Worm (Caenorhabditis elegans): ENCODE measurements around the gene F54D8.6.
A peak's percentile ranks its signal among the peaks of the same experiment; 100 is the strongest.

Gene F54D8.6

ce11 chrIII:5106893-5107471, 4.2 kb downstream of the F54D8.6 start, which contains the start of gene dpy-17:
Gene dpy-17, plus strand, starts transcription at chrIII:5107330.
- no peak for TF ChIP-seq ets-5 (GFP tag; IDR thresholded peaks at IDR 0.05)
- no peak for TF ChIP-seq nhr-84 (tag; optimal IDR thresholded peaks at IDR 0.05)
- no peak for TF ChIP-seq lir-3 (tag; optimal IDR thresholded peaks at IDR 0.05; ENCODE audit: poor library complexity)
- TF ChIP-seq lin-35 (GFP tag; optimal IDR thresholded peaks at IDR 0.05): no peak
- TF ChIP-seq efl-3 (GFP tag; optimal IDR thresholded peaks at IDR 0.05): no peak
- no peak for TF ChIP-seq nhr-20 (tag; optimal IDR thresholded peaks at IDR 0.05)
- no peak for TF ChIP-seq swsn-7 (tag; optimal IDR thresholded peaks at IDR 0.05)
- no peak for TF ChIP-seq C04F5.9 (tag; optimal IDR thresholded peaks at IDR 0.05)
- no peak for TF ChIP-seq C34B4.2 (tag; optimal IDR thresholded peaks at IDR 0.05)
- no peak for TF ChIP-seq mab-9 (GFP tag; IDR thresholded peaks at IDR 0.05)
- no peak for TF ChIP-seq nhr-237 (tag; optimal IDR thresholded peaks at IDR 0.05)
- no peak for TF ChIP-seq mef-2 (tag; optimal IDR thresholded peaks at IDR 0.05)

ce11 chrIII:5107959-5108358, 5.2 kb downstream of the F54D8.6 start:
- TF ChIP-seq nhr-76 (tag; optimal IDR thresholded peaks at IDR 0.05): no peak
- TF ChIP-seq unc-30 (tag; optimal IDR thresholded peaks at IDR 0.05): no peak
- TF ChIP-seq mep-1 (tag; optimal IDR thresholded peaks at IDR 0.05): no peak
- TF ChIP-seq elt-3 (tag; optimal IDR thresholded peaks at IDR 0.05): no peak
- no peak for TF ChIP-seq ceh-88 (GFP tag; IDR thresholded peaks at IDR 0.05)
- TF ChIP-seq nhr-12 (tag; optimal IDR thresholded peaks at IDR 0.05): no peak
- no peak for TF ChIP-seq nhr-237 (tag; optimal IDR thresholded peaks at IDR 0.05)
- no peak for TF ChIP-seq C34B4.2 (tag; optimal IDR thresholded peaks at IDR 0.05)
- no peak for TF ChIP-seq vab-15 (tag; optimal IDR thresholded peaks at IDR 0.05)
- no peak for TF ChIP-seq snpc-4 (tag; optimal IDR thresholded peaks at IDR 0.05)
- no peak for TF ChIP-seq dsc-1 (tag; optimal IDR thresholded peaks at IDR 0.05)
- TF ChIP-seq grh-1 (GFP tag; IDR thresholded peaks at IDR 0.05): no peak
- TF ChIP-seq nhr-20 (tag; optimal IDR thresholded peaks at IDR 0.05): no peak
- TF ChIP-seq tbx-2 (tag; optimal IDR thresholded peaks at IDR 0.05): no peak
- TF ChIP-seq swsn-7 (tag; optimal IDR thresholded peaks at IDR 0.05): no peak
- TF ChIP-seq unc-130 (tag; optimal IDR thresholded peaks at IDR 0.05): no peak
- no peak for TF ChIP-seq nhr-85 (tag)

- TF ChIP-seq C16A3.4 (tag; optimal IDR thresholded peaks at IDR 0.05) (peak; percentile 36), nhr-71 (tag; optimal IDR thresholded peaks at IDR 0.05) (peak; percentile 86), unc-62 (GFP tag; optimal IDR thresholded peaks at IDR 0.05) (no peak), ztf-4 (tag; optimal IDR thresholded peaks at IDR 0.05) (no peak), unc-86 (tag; optimal IDR thresholded peaks at IDR 0.05) (no peak), efl-1 (optimal IDR thresholded peaks at IDR 0.05) (peak; percentile 76 to 80), efl-1 (GFP tag; optimal IDR thresholded peaks at IDR 0.05 in 1 of 2) (peak; percentile 71 to 94), nhr-12 (tag; optimal IDR thresholded peaks at IDR 0.05) (no peak), nhr-11 (tag; optimal IDR thresholded peaks at IDR 0.05) (no peak), fkh-8 (tag; optimal IDR thresholded peaks at IDR 0.05) (peak; percentile 40), zip-4 (GFP tag; optimal IDR thresholded peaks at IDR 0.05) (no peak), ama-1 (optimal IDR thresholded peaks at IDR 0.05) (no peak), dsc-1 (tag; optimal IDR thresholded peaks at IDR 0.05) (no peak), snpc-4 (tag; optimal IDR thresholded peaks at IDR 0.05) (peak; percentile 43), dpl-1 (GFP tag; optimal IDR thresholded peaks at IDR 0.05) (peak; percentile 55 to 69 (median 68)), hlh-4 (tag; optimal IDR thresholded peaks at IDR 0.05) (no peak), egl-27 (tag; optimal IDR thresholded peaks at IDR 0.05) (no peak), C04F5.9 (tag; optimal IDR thresholded peaks at IDR 0.05) (no peak), jun-1 (tag; optimal IDR thresholded peaks at IDR 0.05) (no peak), nhr-76 (tag; optimal IDR thresholded peaks at IDR 0.05) (no peak), blmp-1 (tag; optimal IDR thresholded peaks at IDR 0.05) (peak; percentile 3), pag-3 (tag; optimal IDR thresholded peaks at IDR 0.05; ENCODE audit: borderline replicate concordance, insufficient read depth) (no peak), tbx-2 (tag; optimal IDR thresholded peaks at IDR 0.05) (peak; percentile 65), unc-30 (tag; optimal IDR thresholded peaks at IDR 0.05) (no peak), lin-35 (GFP tag; optimal IDR thresholded peaks at IDR 0.05) (peak; percentile 65 to 66), ceh-63 (GFP tag; optimal IDR thresholded peaks at IDR 0.05) (no peak), hpl-2 (GFP tag; optimal IDR thresholded peaks at IDR 0.05) (no peak), sptf-1 (tag; optimal IDR thresholded peaks at IDR 0.05) (no peak), lin-14 (GFP tag; optimal IDR thresholded peaks at IDR 0.05) (peak; percentile 90), ces-1 (GFP tag; optimal IDR thresholded peaks at IDR 0.05) (no peak), sup-37 (GFP tag; optimal IDR thresholded peaks at IDR 0.05) (no peak), hlh-17 (GFP tag; optimal IDR thresholded peaks at IDR 0.05; ENCODE audit: borderline replicate concordance) (no peak), ets-5 (GFP tag; IDR thresholded peaks at IDR 0.05) (no peak)
Observed at ce11 chrIII:5108746-5109145, 6.0 kb downstream of the F54D8.6 start.

Measured in whole organism, L1 larva.